Fruit fly (Drosophila melanogaster) Kc167 (cell line): ENCODE data around the gene CG6749.

Source experiments
- Sin3A ChIP-seq: fragments of >200 bp; optimal IDR thresholded peaks from 2 replicates; lab custom pipeline; 2018; ENCODE audit warnings: missing external identifiers
- h ChIP-seq: fragments of >200 bp; optimal IDR thresholded peaks from 3 replicates; lab custom pipeline; 2018; ENCODE audit warnings: missing external identifiers
- psq ChIP-seq: fragments of >200 bp; optimal IDR thresholded peaks from 2 replicates; lab custom pipeline; 2017; ENCODE audit warnings: missing external identifiers
- ttk ChIP-seq: sonication (Bioruptor generic); optimal IDR thresholded peaks from 2 replicates; lab custom pipeline; 2017; ENCODE audit warnings: missing external identifiers

DNA sequence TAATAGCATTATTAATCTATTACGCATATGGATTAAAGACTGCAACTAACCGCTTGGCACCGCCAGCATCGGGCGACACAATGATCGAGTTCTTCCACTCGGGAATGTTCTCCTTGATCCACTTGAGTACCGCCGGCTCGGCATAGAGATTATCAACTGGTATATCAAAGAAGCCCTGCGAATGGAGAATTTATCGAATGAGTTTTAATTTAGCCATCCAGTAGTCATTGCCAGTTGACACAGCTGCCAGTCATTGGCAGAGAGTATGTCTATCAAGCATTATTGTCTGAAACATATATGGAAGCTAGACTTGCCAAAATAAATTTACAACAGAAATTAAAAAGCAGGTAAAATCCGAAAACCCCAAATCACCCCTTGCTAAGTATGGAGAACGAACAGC, 48.7 kb downstream of the CG6749 start, which contains the start of gene CG16719:
- TF ChIP-seq psq (no peak), h (lab: Kevin White, UChicago) (no peak), ttk (no peak), Sin3A (lab: Kevin White, UChicago) (no peak)
